Fruit fly (Drosophila melanogaster) whole organism, wandering third instar larva: Measurements from ENCODE around the gene CG33098.
A peak's percentile ranks its signal among the peaks of the same experiment; 100 is the strongest.

Source experiments
- CG32264 ChIP-seq: fragments of 200-800 bp; sonication (Bioruptor generic); optimal IDR thresholded peaks from 2 replicates; lab custom pipeline; 2016; ENCODE audit warnings: missing biosample characterization, missing genetic modification characterization
- CG9705 ChIP-seq: fragments of 200-800 bp; sonication (Bioruptor generic); optimal IDR thresholded peaks from 2 replicates; lab custom pipeline; 2018; ENCODE audit warnings: missing biosample characterization, mild to moderate bottlenecking, missing genetic modification characterization
- Dfd ChIP-seq: fragments of >200 bp; optimal IDR thresholded peaks from 2 replicates; lab custom pipeline; 2017; ENCODE audit warnings: missing biosample characterization, missing genetic modification characterization
- Dif ChIP-seq: fragments of 200-275, 200-300 bp; sonication (Bioruptor generic); optimal IDR thresholded peaks from 2 replicates; lab custom pipeline; 2018; ENCODE audit warnings: missing biosample characterization, missing genetic modification characterization; ENCODE audit not compliant: partially characterized antibody
- HLH106 ChIP-seq: fragments of 200-800 bp; optimal IDR thresholded peaks from 3 replicates; lab custom pipeline; 2019; ENCODE audit warnings: missing biosample characterization, mild to moderate bottlenecking, missing genetic modification characterization, moderate library complexity
- Hr78 ChIP-seq: fragments of >200 bp; optimal IDR thresholded peaks from 2 replicates; lab custom pipeline; 2017; ENCODE audit warnings: missing biosample characterization, missing genetic modification characterization
- Hr83 ChIP-seq: fragments of 200-300 bp; sonication (Bioruptor generic); optimal IDR thresholded peaks from 2 replicates; lab custom pipeline; 2016; ENCODE audit warnings: missing biosample characterization, mild to moderate bottlenecking, missing genetic modification characterization, moderate library complexity; ENCODE audit not compliant: poor library complexity, severe bottlenecking
- Jra ChIP-seq: sonication (Bioruptor generic); optimal IDR thresholded peaks from 2 replicates; lab custom pipeline; 2016; ENCODE audit warnings: missing biosample characterization, missing genetic modification characterization
- Mio ChIP-seq: sonication (Bioruptor generic); optimal IDR thresholded peaks from 2 replicates; lab custom pipeline; 2016; ENCODE audit warnings: missing biosample characterization, missing genetic modification characterization
- Myc ChIP-seq: fragments of >200 bp; optimal IDR thresholded peaks from 2 replicates; lab custom pipeline; 2017
- Rel ChIP-seq, 2 experiments: fragments of 200-800 bp; sonication (Bioruptor generic) in 1 of 2; optimal IDR thresholded peaks; 2 replicates in 1 of 2; 3 replicates in 1 of 2; lab custom pipeline; 2016 to 2019; ENCODE audit warnings: mild to moderate bottlenecking in 2 of 2, missing biosample characterization in 2 of 2, missing genetic modification characterization in 2 of 2, moderate library complexity in 1 of 2
- Sp1 ChIP-seq: fragments of 200-800 bp; sonication (Bioruptor generic); optimal IDR thresholded peaks from 3 replicates; lab custom pipeline; 2019; ENCODE audit warnings: missing biosample characterization, mild to moderate bottlenecking, missing genetic modification characterization, moderate library complexity
- brk ChIP-seq: fragments of 200-800 bp; sonication (Bioruptor generic); optimal IDR thresholded peaks from 2 replicates; lab custom pipeline; 2016; ENCODE audit warnings: missing biosample characterization, mild to moderate bottlenecking, missing genetic modification characterization
- dl ChIP-seq, 2 experiments: fragments of 175-275, 200-275 bp in 1 of 2; fragments of 200-275 bp in 1 of 2; sonication (Bioruptor generic); optimal IDR thresholded peaks; lab custom pipeline; 2018; ENCODE audit warnings: mild to moderate bottlenecking in 2 of 2, missing biosample characterization in 2 of 2, missing genetic modification characterization in 2 of 2, moderate library complexity in 2 of 2; ENCODE audit not compliant: partially characterized antibody in 2 of 2, insufficient read depth in 1 of 2
- dmrt93B ChIP-seq: fragments of 200-800 bp; sonication (Bioruptor generic); optimal IDR thresholded peaks from 2 replicates; lab custom pipeline; 2018; ENCODE audit warnings: missing biosample characterization, mild to moderate bottlenecking, missing genetic modification characterization
- dsf ChIP-seq: sonication (Bioruptor generic); optimal IDR thresholded peaks from 2 replicates; lab custom pipeline; 2016; ENCODE audit warnings: missing biosample characterization, missing genetic modification characterization, borderline replicate concordance
- ey ChIP-seq: fragments of 200-800 bp; sonication (Bioruptor generic); optimal IDR thresholded peaks from 2 replicates; lab custom pipeline; 2016; ENCODE audit warnings: missing biosample characterization, missing genetic modification characterization
- foxo ChIP-seq, 2 experiments: fragments of 200-800 bp; sonication (Bioruptor generic); optimal IDR thresholded peaks; 2 replicates in 1 of 2; 3 replicates in 1 of 2; lab custom pipeline; 2016 to 2017; ENCODE audit warnings: missing biosample characterization in 2 of 2, missing genetic modification characterization in 2 of 2
- fru ChIP-seq: fragments of 200-800 bp; sonication (Bioruptor generic); optimal IDR thresholded peaks from 3 replicates; lab custom pipeline; 2016; ENCODE audit warnings: missing biosample characterization, mild to moderate bottlenecking, missing genetic modification characterization
- h ChIP-seq: fragments of 200-800 bp; sonication (Bioruptor generic); optimal IDR thresholded peaks from 3 replicates; lab custom pipeline; 2016; ENCODE audit warnings: missing biosample characterization, mild to moderate bottlenecking, missing genetic modification characterization
- jim ChIP-seq: fragments of 175-275, 200-325 bp; sonication (Bioruptor generic); optimal IDR thresholded peaks from 2 replicates; lab custom pipeline; 2016; ENCODE audit warnings: missing biosample characterization, mild to moderate bottlenecking, missing genetic modification characterization
- pan ChIP-seq: fragments of >200 bp; optimal IDR thresholded peaks from 2 replicates; lab custom pipeline; 2017
- psq ChIP-seq: fragments of 200-800 bp; sonication (Bioruptor generic); optimal IDR thresholded peaks from 3 replicates; lab custom pipeline; 2017; ENCODE audit warnings: missing biosample characterization, mild to moderate bottlenecking, missing genetic modification characterization, moderate library complexity
- sage ChIP-seq: fragments of 200-800 bp; sonication (Bioruptor generic); optimal IDR thresholded peaks from 2 replicates; lab custom pipeline; 2016; ENCODE audit warnings: missing biosample characterization, mild to moderate bottlenecking, missing genetic modification characterization
- tai ChIP-seq: sonication (Bioruptor generic); optimal IDR thresholded peaks from 2 replicates; lab custom pipeline; 2016; ENCODE audit warnings: missing biosample characterization, missing genetic modification characterization
- usp ChIP-seq: fragments of >200 bp; optimal IDR thresholded peaks from 2 replicates; lab custom pipeline; 2017; ENCODE audit warnings: missing biosample characterization, missing genetic modification characterization

CG33098 gene

dm6 chr3R:12406235-12407196, 19.5 kb downstream of the CG33098 start, which contains the start of gene CG5167 (continued):
- TF ChIP-seq Myc (lab: Kevin White, UChicago) (no peak), jim (no peak)

dm6 chr3R:12408160-12408559, 21.2 kb downstream of the CG33098 start, which contains the start of gene CG5196:
TSS of gene CG5196 (plus strand) at chr3R:12408316.
- TF ChIP-seq Sp1 = peak; percentile 22
- TF ChIP-seq CG9705 (GFP tag; lab: Kevin White, UChicago) = no peak
- no peak for TF ChIP-seq Hr83 (GFP tag; lab: Kevin White, UChicago)
- no peak for TF ChIP-seq Rel (GFP tag; optimal IDR thresholded peaks at IDR 0.05; lab: Kevin White, UChicago)
- peak; percentile 27 for TF ChIP-seq Rel (tag; optimal IDR thresholded peaks at IDR 0.05; lab: Kevin White, UChicago)
- no peak for TF ChIP-seq dsf (GFP tag; lab: Kevin White, UChicago)
- peak; percentile 17 for TF ChIP-seq fru (GFP tag; lab: Kevin White, UChicago)
- peak; percentile 7 for TF ChIP-seq HLH106 (tag; lab: Kevin White, UChicago)
- TF ChIP-seq jim = no peak
- TF ChIP-seq CG32264 (GFP tag; lab: Kevin White, UChicago) = no peak
- TF ChIP-seq usp (GFP tag; lab: Kevin White, UChicago) = no peak
- TF ChIP-seq tai (GFP tag; lab: Kevin White, UChicago) = no peak
- TF ChIP-seq dl (GFP tag; optimal IDR thresholded peaks at IDR 0.05; lab: Kevin White, UChicago; ENCODE audit: insufficient read depth in 1 of 2, partially characterized antibody in 2 of 2) = no peak

dm6 chr3R:12411449-12411848, 24.5 kb downstream of the CG33098 start:
- no peak for TF ChIP-seq brk (GFP tag; lab: Kevin White, UChicago)
- TF ChIP-seq Hr78 (GFP tag; lab: Kevin White, UChicago) = no peak
- TF ChIP-seq h = no peak
- no peak for TF ChIP-seq tai (GFP tag; lab: Kevin White, UChicago)
- TF ChIP-seq usp (GFP tag; lab: Kevin White, UChicago) = no peak
- no peak for TF ChIP-seq foxo (GFP tag; optimal IDR thresholded peaks at IDR 0.05; lab: Kevin White, UChicago)
- TF ChIP-seq CG9705 (GFP tag; lab: Kevin White, UChicago) = no peak
- TF ChIP-seq Dfd = no peak
- TF ChIP-seq dsf (GFP tag; lab: Kevin White, UChicago) = no peak
- TF ChIP-seq pan = no peak
- no peak for TF ChIP-seq jim
- TF ChIP-seq Mio (GFP tag; lab: Kevin White, UChicago) = no peak
- TF ChIP-seq dl (GFP tag; optimal IDR thresholded peaks at IDR 0.05; lab: Kevin White, UChicago; ENCODE audit: insufficient read depth in 1 of 2, partially characterized antibody in 2 of 2) = no peak
- TF ChIP-seq sage (GFP tag; lab: Kevin White, UChicago) = no peak
- no peak for TF ChIP-seq Dif (GFP tag; lab: Kevin White, UChicago)
- no peak for TF ChIP-seq Jra (GFP tag; lab: Kevin White, UChicago)
- TF ChIP-seq dmrt93B (GFP tag; lab: Kevin White, UChicago) = no peak

dm6 chr3R:12413274-12413958, 26.4 kb downstream of the CG33098 start, which contains the start of the genes Dip-C and pps:
TSS of gene Dip-C (minus strand) at chr3R:12413759.
TSS of gene pps (plus strand) at chr3R:12413828.
- TF ChIP-seq Rel (GFP tag; optimal IDR thresholded peaks at IDR 0.05; lab: Kevin White, UChicago) (no peak), Rel (tag; optimal IDR thresholded peaks at IDR 0.05; lab: Kevin White, UChicago) (peak; percentile 83), psq (GFP tag; lab: Kevin White, UChicago) (peak; percentile 4), ey (GFP tag; lab: Kevin White, UChicago) (no peak), Sp1 (peak; percentile 26)

- TF ChIP-seq Hr83 (GFP tag; lab: Kevin White, UChicago) = peak; percentile 56
- no peak for TF ChIP-seq brk (GFP tag; lab: Kevin White, UChicago)
These were observed 35.5 kb downstream of the CG33098 start, which contains the start of the genes Scgbeta and CG17202 for dm6 chr3R:12422379-12422975. TSS of gene Scgbeta (minus strand) at chr3R:12422429. TSS of gene CG17202 (plus strand) at chr3R:12422768.
